Fruit fly (Drosophila melanogaster) whole organism, embryonic: Measurements from ENCODE around the gene CG31922.

Experiments
- B-H1 ChIP-seq: fragments of 200-800 bp; sonication (Bioruptor generic); IDR thresholded peaks from 3 replicates; pipeline ENCODE4 v1.3.6; 2022; ENCODE audit warnings: missing biosample characterization, missing genetic modification characterization
- BEAF-32 ChIP-seq: fragments of 200-800 bp; sonication (Bioruptor generic); optimal IDR thresholded peaks from 3 replicates; lab custom pipeline; 2017; ENCODE audit warnings: missing biosample characterization, missing genetic modification characterization, mild to moderate bottlenecking, moderate library complexity, missing genetic modification reagents
- CG10267 ChIP-seq: fragments of 200-800 bp; sonication (Bioruptor generic); optimal IDR thresholded peaks from 2 replicates; lab custom pipeline; 2018; ENCODE audit warnings: missing biosample characterization, mild to moderate bottlenecking, missing genetic modification characterization, moderate library complexity
- CG11456 ChIP-seq: fragments of 200-800 bp; sonication (Bioruptor generic); IDR thresholded peaks from 3 replicates; pipeline ENCODE4 v1.3.6; 2022; ENCODE audit warnings: missing biosample characterization, missing genetic modification characterization
- CG11723 ChIP-seq: fragments of 200-800 bp; sonication (Bioruptor generic); optimal IDR thresholded peaks from 2 replicates; lab custom pipeline; 2017; ENCODE audit warnings: missing biosample characterization, mild to moderate bottlenecking, missing genetic modification characterization
- CG12659 ChIP-seq: fragments of 200-800 bp; sonication (Bioruptor generic); optimal IDR thresholded peaks from 3 replicates; lab custom pipeline; 2017; ENCODE audit warnings: mild to moderate bottlenecking, missing biosample characterization, missing genetic modification reagents, missing genetic modification characterization
- CG13296 ChIP-seq: fragments of 200-800 bp; sonication (Bioruptor generic); optimal IDR thresholded peaks from 3 replicates; lab custom pipeline; 2018; ENCODE audit warnings: missing biosample characterization, mild to moderate bottlenecking, missing genetic modification characterization
- CG14014 ChIP-seq: fragments of 200-800 bp; sonication (Bioruptor generic); IDR thresholded peaks from 2 replicates; pipeline ENCODE4 v1.3.6; 2022; ENCODE audit warnings: missing biosample characterization, missing genetic modification characterization
- CG14860 ChIP-seq: fragments of 200-800 bp; sonication (Bioruptor generic); IDR thresholded peaks from 3 replicates; pipeline ENCODE4 v1.3.6; 2022; ENCODE audit warnings: missing biosample characterization, missing genetic modification characterization; ENCODE audit not compliant: partially characterized antibody
- CG17385 ChIP-seq: fragments of 200-800 bp; sonication (Bioruptor generic); optimal IDR thresholded peaks from 3 replicates; lab custom pipeline; 2018; ENCODE audit warnings: missing biosample characterization, mild to moderate bottlenecking, missing genetic modification characterization
- CG18764 ChIP-seq: fragments of 200-800 bp; sonication (Bioruptor generic); optimal IDR thresholded peaks from 3 replicates; lab custom pipeline; 2016; ENCODE audit warnings: missing biosample characterization, missing genetic modification characterization
- CG31388 ChIP-seq: fragments of 200-800 bp; sonication (Bioruptor generic); optimal IDR thresholded peaks from 2 replicates; lab custom pipeline; 2016; ENCODE audit warnings: missing biosample characterization, missing genetic modification characterization
- CG3847 ChIP-seq: fragments of 200-800 bp; sonication (Bioruptor generic); IDR thresholded peaks from 2 replicates; pipeline ENCODE4 v1.3.6; 2022; ENCODE audit warnings: missing biosample characterization, missing genetic modification characterization
- CG42726 ChIP-seq: fragments of 200-800 bp; sonication (Bioruptor generic); IDR thresholded peaks from 2 replicates; pipeline ENCODE4 v1.3.6; 2022; ENCODE audit warnings: missing biosample characterization, missing genetic modification characterization; ENCODE audit not compliant: partially characterized antibody
- CG6175 ChIP-seq: fragments of 200-800 bp; sonication (Bioruptor generic); IDR thresholded peaks from 3 replicates; pipeline ENCODE4 v1.3.6; 2022; ENCODE audit warnings: missing biosample characterization, missing genetic modification characterization
- CG6791 ChIP-seq: fragments of 200-800 bp; sonication (Bioruptor generic); IDR thresholded peaks from 3 replicates; pipeline ENCODE4 v1.3.6; 2022; ENCODE audit warnings: missing biosample characterization, missing genetic modification characterization; ENCODE audit not compliant: partially characterized antibody
- CG6854 ChIP-seq: fragments of 200-800 bp; sonication (Bioruptor generic); optimal IDR thresholded peaks from 3 replicates; lab custom pipeline; 2017; ENCODE audit warnings: missing biosample characterization, mild to moderate bottlenecking, missing genetic modification characterization
- CG8281 ChIP-seq: fragments of 200-800 bp; sonication (Bioruptor generic); optimal IDR thresholded peaks from 2 replicates; lab custom pipeline; 2018; ENCODE audit warnings: missing biosample characterization, mild to moderate bottlenecking, missing genetic modification characterization, moderate library complexity
- Dref ChIP-seq: fragments of 200-800 bp; sonication (Bioruptor generic); IDR thresholded peaks from 2 replicates; pipeline ENCODE4 v1.3.6; 2022; ENCODE audit warnings: missing biosample characterization, missing genetic modification characterization
- E2f1 ChIP-seq: fragments of 200-800 bp; sonication (Bioruptor generic); IDR thresholded peaks from 2 replicates; pipeline ENCODE4 v1.3.6; 2022; ENCODE audit warnings: missing biosample characterization, missing genetic modification characterization
- E2f2 ChIP-seq: fragments of 200-800 bp; sonication (Bioruptor generic); IDR thresholded peaks from 2 replicates; pipeline ENCODE4 v1.3.6; 2022; ENCODE audit warnings: missing biosample characterization, missing genetic modification characterization
- Ets97D ChIP-seq: fragments of 200-800 bp; sonication (Bioruptor generic); optimal IDR thresholded peaks from 3 replicates; lab custom pipeline; 2016; ENCODE audit warnings: missing biosample characterization, missing genetic modification characterization
- Hr78 ChIP-seq, 2 experiments: fragments of 200-800 bp in 1 of 2; fragments of >200 bp in 1 of 2; sonication (Bioruptor generic) in 1 of 2; optimal IDR thresholded peaks; 2 replicates each; lab custom pipeline; 2017 to 2019; ENCODE audit warnings: missing biosample characterization in 2 of 2, missing genetic modification characterization in 2 of 2, mild to moderate bottlenecking in 1 of 2, moderate library complexity in 1 of 2
- Lim3 ChIP-seq: fragments of 200-800 bp; sonication (Bioruptor generic); IDR thresholded peaks from 2 replicates; pipeline ENCODE4 v1.3.6; 2022; ENCODE audit warnings: missing biosample characterization, missing genetic modification characterization
- MBD-R2 ChIP-seq: fragments of 200-800 bp; sonication (Bioruptor generic); IDR thresholded peaks from 2 replicates; pipeline ENCODE4 v1.3.6; 2022; ENCODE audit warnings: missing biosample characterization, missing genetic modification characterization
- Nf-YC ChIP-seq: fragments of 200-800 bp; optimal IDR thresholded peaks from 3 replicates; lab custom pipeline; 2019; ENCODE audit warnings: missing biosample characterization, mild to moderate bottlenecking, missing genetic modification characterization, moderate library complexity
- Poxn ChIP-seq: fragments of 200-800 bp; sonication (Bioruptor generic); IDR thresholded peaks from 2 replicates; pipeline ENCODE4 v1.3.6; 2022; ENCODE audit warnings: missing biosample characterization, missing genetic modification characterization
- Scr ChIP-seq: fragments of 200-800 bp; sonication (Bioruptor generic); IDR thresholded peaks from 2 replicates; pipeline ENCODE4 v1.3.6; 2022; ENCODE audit warnings: missing biosample characterization, missing genetic modification characterization; ENCODE audit not compliant: partially characterized antibody
- Sin3A ChIP-seq: fragments of >200 bp; optimal IDR thresholded peaks from 2 replicates; lab custom pipeline; 2018
- Sry-δ ChIP-seq: fragments of 200-800 bp; sonication (Bioruptor generic); optimal IDR thresholded peaks from 2 replicates; lab custom pipeline; 2016; ENCODE audit warnings: missing biosample characterization, missing genetic modification characterization
- aop ChIP-seq: fragments of 200-800 bp; sonication (Bioruptor generic); IDR thresholded peaks from 2 replicates; pipeline ENCODE4 v1.3.6; 2022; ENCODE audit warnings: missing biosample characterization, missing genetic modification characterization
- caup ChIP-seq: fragments of 200-800 bp; sonication (Bioruptor generic); optimal IDR thresholded peaks from 3 replicates; lab custom pipeline; 2017; ENCODE audit warnings: missing biosample characterization, mild to moderate bottlenecking, missing genetic modification characterization, moderate library complexity; ENCODE audit not compliant: severe bottlenecking
- chinmo ChIP-seq: fragments of 200-800 bp; sonication (Bioruptor generic); IDR thresholded peaks from 4 replicates; pipeline ENCODE4 v1.3.6; 2022; ENCODE audit warnings: missing biosample characterization, missing genetic modification characterization; ENCODE audit not compliant: partially characterized antibody
- ci ChIP-seq: fragments of 200-800 bp; sonication (Bioruptor generic); IDR thresholded peaks from 3 replicates; pipeline ENCODE4 v1.3.6; 2022; ENCODE audit warnings: missing biosample characterization, missing genetic modification characterization
- crp ChIP-seq, 2 experiments: fragments of 200-800 bp; sonication (Bioruptor generic); optimal IDR thresholded peaks; 2 replicates in 1 of 2; 3 replicates in 1 of 2; lab custom pipeline; 2017; ENCODE audit warnings: missing biosample characterization in 2 of 2, missing genetic modification characterization in 2 of 2, mild to moderate bottlenecking in 1 of 2, moderate library complexity in 1 of 2
- gfzf ChIP-seq: fragments of 200-800 bp; sonication (Bioruptor generic); optimal IDR thresholded peaks from 2 replicates; lab custom pipeline; 2016; ENCODE audit warnings: missing biosample characterization, mild to moderate bottlenecking, missing genetic modification characterization, moderate library complexity
- insv ChIP-seq, 2 experiments: fragments of 200-800 bp; sonication (Bioruptor generic); optimal IDR thresholded peaks; 3 replicates each; lab custom pipeline; 2016 to 2018; ENCODE audit warnings: missing biosample characterization in 2 of 2, missing genetic modification characterization in 2 of 2
- klu ChIP-seq: fragments of 200-800 bp; sonication (Bioruptor generic); IDR thresholded peaks from 2 replicates; pipeline ENCODE4 v1.3.6; 2022; ENCODE audit warnings: missing biosample characterization, missing genetic modification characterization
- kni ChIP-seq: fragments of 200-800 bp; sonication (Bioruptor generic); optimal IDR thresholded peaks from 3 replicates; lab custom pipeline; 2017; ENCODE audit warnings: mild to moderate bottlenecking, missing biosample characterization, missing genetic modification reagents, missing genetic modification characterization
- mld ChIP-seq: fragments of 200-800 bp; sonication (Bioruptor generic); IDR thresholded peaks from 3 replicates; pipeline ENCODE4 v1.3.6; 2022; ENCODE audit warnings: missing biosample characterization, missing genetic modification characterization; ENCODE audit not compliant: partially characterized antibody
- nau ChIP-seq: fragments of 200-800 bp; sonication (Bioruptor generic); optimal IDR thresholded peaks from 3 replicates; lab custom pipeline; 2017; ENCODE audit warnings: missing biosample characterization, mild to moderate bottlenecking, missing genetic modification characterization, missing genetic modification reagents
- nerfin-2 ChIP-seq: fragments of 200-800 bp; sonication (Bioruptor generic); IDR thresholded peaks from 2 replicates; pipeline ENCODE4 v1.3.6; 2022; ENCODE audit warnings: missing biosample characterization, missing genetic modification characterization; ENCODE audit not compliant: partially characterized antibody
- phol ChIP-seq: fragments of 200-800 bp; sonication (Bioruptor generic); optimal IDR thresholded peaks from 3 replicates; lab custom pipeline; 2018; ENCODE audit warnings: missing biosample characterization, mild to moderate bottlenecking, missing genetic modification characterization, moderate library complexity
- prd ChIP-seq, 3 experiments: fragments of >200 bp in 2 of 3; fragments of 200-800 bp in 1 of 3; sonication (Bioruptor generic) in 1 of 3; optimal IDR thresholded peaks in 2 of 3; IDR thresholded peaks in 1 of 3; 2 replicates in 2 of 3; 3 replicates in 1 of 3; pipeline versions ENCODE4 v1.3.6 to Lab custom; 2017 to 2022; ENCODE audit warnings: missing biosample characterization in 1 of 3, missing genetic modification characterization in 1 of 3
- pzg ChIP-seq: fragments of 200-800 bp; sonication (Bioruptor generic); optimal IDR thresholded peaks from 3 replicates; lab custom pipeline; 2018; ENCODE audit warnings: missing biosample characterization, mild to moderate bottlenecking, missing genetic modification characterization, moderate library complexity
- sens-2 ChIP-seq: fragments of 200-800 bp; sonication (Bioruptor generic); IDR thresholded peaks from 2 replicates; pipeline ENCODE4 v1.3.6; 2022; ENCODE audit warnings: missing biosample characterization, missing genetic modification characterization
- stwl ChIP-seq: fragments of 200-800 bp; sonication (Bioruptor generic); optimal IDR thresholded peaks from 3 replicates; lab custom pipeline; 2018; ENCODE audit warnings: missing biosample characterization, mild to moderate bottlenecking, missing genetic modification characterization, moderate library complexity
- tgo ChIP-seq: fragments of 200-800 bp; sonication (Bioruptor generic); IDR thresholded peaks from 3 replicates; pipeline ENCODE4 v1.3.6; 2022; ENCODE audit warnings: missing biosample characterization, missing genetic modification characterization
- ttk ChIP-seq: fragments of 200-800 bp; sonication (Bioruptor generic); IDR thresholded peaks from 2 replicates; pipeline ENCODE4 v2.1.2; 2022; ENCODE audit warnings: missing biosample characterization, missing genetic modification characterization

CG31922 gene

dm6 chr2L:1164294-1164693 is 5.7 kb upstream of the CG31922 start, which contains the start of gene IntS14 (continued):
- TF ChIP-seq CG13296 (GFP tag; lab: Kevin White, UChicago) (no peak), ttk (GFP tag; lab: Robert Waterston, UW) (no peak), aop (GFP tag; lab: Robert Waterston, UW) (no peak), tgo (GFP tag; lab: Robert Waterston, UW) (no peak), klu (GFP tag; lab: Robert Waterston, UW) (no peak), Dref (GFP tag; lab: Robert Waterston, UW) (0 out of 2 replicates have a peak, but pooled peaks have one; percentile 30), CG42726 (GFP tag; lab: Robert Waterston, UW) (0 out of 2 replicates have a peak, but pooled peaks have one; percentile 5), CG10267 (tag; lab: Kevin White, UChicago) (peak; percentile 37), CG3847 (GFP tag; lab: Robert Waterston, UW) (no peak), CG17385 (GFP tag; lab: Kevin White, UChicago) (peak; percentile 97), CG8281 (no peak), CG31388 (GFP tag; lab: Kevin White, UChicago) (no peak), Lim3 (GFP tag; lab: Robert Waterston, UW) (no peak), MBD-R2 (GFP tag; lab: Robert Waterston, UW) (peak; percentile 89), CG11723 (GFP tag; lab: Kevin White, UChicago) (no peak), CG14860 (GFP tag; lab: Robert Waterston, UW) (no peak), nau (GFP tag; lab: Kevin White, UChicago) (no peak), CG14014 (GFP tag; lab: Robert Waterston, UW) (no peak), gfzf (GFP tag; lab: Kevin White, UChicago) (peak; percentile 17), B-H1 (GFP tag; lab: Robert Waterston, UW) (no peak), E2f1 (no peak), Scr (peak; percentile 29; the same call in 1 of the 2 replicates), insv (GFP tag; optimal IDR thresholded peaks at IDR 0.05; lab: Kevin White, UChicago) (no peak), stwl (tag; lab: Kevin White, UChicago) (peak; percentile 17), E2f2 (GFP tag; lab: Robert Waterston, UW) (peak; percentile 93), pzg (GFP tag; lab: Kevin White, UChicago) (peak; percentile 68), nerfin-2 (no peak), sens-2 (GFP tag; lab: Robert Waterston, UW) (no peak), caup (GFP tag; lab: Kevin White, UChicago) (no peak), Hr78 (GFP tag; optimal IDR thresholded peaks at IDR 0.05; lab: Kevin White, UChicago) (no peak), Sry-δ (GFP tag; lab: Kevin White, UChicago) (peak; percentile 37), CG12659 (GFP tag; lab: Kevin White, UChicago) (peak; percentile 9), CG6791 (0 out of 3 replicates have a peak, but pooled peaks have one; percentile 23), kni (GFP tag; lab: Kevin White, UChicago) (peak; percentile 3), Nf-YC (tag; lab: Kevin White, UChicago) (no peak), CG18764 (GFP tag; lab: Kevin White, UChicago) (no peak), crp (GFP tag; optimal IDR thresholded peaks at IDR 0.05; lab: Kevin White, UChicago) (peak; percentile 43 to 84), CG6854 (GFP tag; lab: Kevin White, UChicago) (no peak), CG11456 (GFP tag; lab: Robert Waterston, UW) (no peak), Sin3A (lab: Kevin White, UChicago) (peak; percentile 38), BEAF-32 (GFP tag; lab: Kevin White, UChicago) (peak; percentile 35), ci (GFP tag; lab: Robert Waterston, UW) (no peak), Ets97D (GFP tag; lab: Kevin White, UChicago) (peak; percentile 17), prd (optimal IDR thresholded peaks at IDR 0.05; lab: Kevin White, UChicago) (no peak), prd (GFP tag; IDR thresholded peaks at IDR 0.05; lab: Robert Waterston, UW) (no peak), chinmo (GFP tag; lab: Robert Waterston, UW) (peak; percentile 67; the same call in 1 of the 4 replicates), CG6175 (GFP tag; lab: Robert Waterston, UW) (no peak), mld (no peak), Poxn (GFP tag; lab: Robert Waterston, UW) (no peak), phol (no peak)
